Worm (Caenorhabditis elegans) whole organism, L1 larva: ENCODE measurements around the gene ard-1.

Experiments
- C16A3.4 ChIP-seq: fragments of 150-350 bp; optimal IDR thresholded peaks from 2 replicates; lab custom pipeline; 2014; ENCODE audit warnings: missing biosample characterization, missing genetic modification characterization
- aha-1 ChIP-seq: fragments of 150-350 bp; optimal IDR thresholded peaks from 2 replicates; lab custom pipeline; 2014; ENCODE audit warnings: missing biosample characterization, missing genetic modification characterization
- alr-1 ChIP-seq: fragments of 200-800 bp; sonication (Bioruptor generic); optimal IDR thresholded peaks from 2 replicates; lab custom pipeline; 2018; ENCODE audit warnings: borderline replicate concordance, mild to moderate bottlenecking, missing genetic modification characterization, missing compliant biosample characterization
- aly-2 ChIP-seq: fragments of 150-350 bp; optimal IDR thresholded peaks from 2 replicates; lab custom pipeline; 2014; ENCODE audit warnings: missing biosample characterization, missing genetic modification characterization
- ceh-8 ChIP-seq: fragments of 200-800 bp; sonication (Bioruptor generic); optimal IDR thresholded peaks from 2 replicates; lab custom pipeline; 2018; ENCODE audit warnings: mild to moderate bottlenecking, missing genetic modification characterization, moderate library complexity, missing compliant biosample characterization
- ceh-82 ChIP-seq, 3 experiments: fragments of 150-350 bp in 1 of 3; sonication (generic microtip) in 2 of 3; optimal IDR thresholded peaks; 2 replicates each; lab custom pipeline; 2014 to 2017; ENCODE audit warnings: missing biosample characterization in 3 of 3, missing genetic modification characterization in 3 of 3
- ceh-88 ChIP-seq: fragments of 200-800 bp; sonication (Bioruptor generic); IDR thresholded peaks from 2 replicates; pipeline ENCODE4 v1.3.6; 2022; ENCODE audit warnings: missing genetic modification characterization, missing compliant biosample characterization
- ces-1 ChIP-seq: fragments of 150-350 bp; optimal IDR thresholded peaks from 2 replicates; lab custom pipeline; 2014; ENCODE audit warnings: missing biosample characterization, missing genetic modification reagents, missing genetic modification characterization
- dsc-1 ChIP-seq: sonication (generic microtip); optimal IDR thresholded peaks from 2 replicates; lab custom pipeline; 2016; ENCODE audit warnings: mild to moderate bottlenecking, missing genetic modification characterization, missing compliant biosample characterization
- efl-1 ChIP-seq, 4 experiments: fragments of 150-350 bp; optimal IDR thresholded peaks in 3 of 4; peaks in 1 of 4; 1 replicate in 1 of 4; 2 replicates in 3 of 4; lab custom pipeline; 2014; ENCODE audit warnings: missing biosample characterization in 2 of 4, missing genetic modification characterization in 2 of 4, missing genetic modification reagents in 2 of 4
- egl-13 ChIP-seq: sonication (generic microtip); optimal IDR thresholded peaks from 2 replicates; lab custom pipeline; 2016; ENCODE audit warnings: missing genotype, missing genetic modification reagents, missing genetic modification characterization, missing compliant biosample characterization
- egl-27 ChIP-seq, 2 experiments: fragments of 150-350 bp in 1 of 2; sonication (generic microtip); optimal IDR thresholded peaks; 3 replicates each; lab custom pipeline; 2017 to 2018; ENCODE audit warnings: missing biosample characterization in 2 of 2, missing genetic modification characterization in 2 of 2, missing genetic modification reagents in 2 of 2
- elt-2 ChIP-seq: sonication (generic microtip); optimal IDR thresholded peaks from 2 replicates; lab custom pipeline; 2016; ENCODE audit warnings: missing genetic modification characterization, mild to moderate bottlenecking, inconsistent platforms, missing compliant biosample characterization, missing genetic modification reagents
- fkh-8 ChIP-seq: sonication (generic microtip); optimal IDR thresholded peaks from 2 replicates; lab custom pipeline; 2016; ENCODE audit warnings: mild to moderate bottlenecking, missing genetic modification characterization, missing compliant biosample characterization
- fos-1 ChIP-seq: fragments of 150-350 bp; optimal IDR thresholded peaks from 2 replicates; lab custom pipeline; 2014; ENCODE audit warnings: missing biosample characterization, missing genetic modification characterization
- hlh-17 ChIP-seq: fragments of 200-800 bp; sonication (Bioruptor generic); optimal IDR thresholded peaks from 2 replicates; lab custom pipeline; 2018; ENCODE audit warnings: missing genetic modification characterization, mild to moderate bottlenecking, missing compliant biosample characterization, moderate library complexity, borderline replicate concordance
- irx-1 ChIP-seq: sonication (generic microtip); optimal IDR thresholded peaks from 2 replicates; lab custom pipeline; 2016; ENCODE audit warnings: missing genetic modification characterization, missing compliant biosample characterization
- jun-1 ChIP-seq: fragments of 150-350 bp; optimal IDR thresholded peaks from 2 replicates; lab custom pipeline; 2014; ENCODE audit warnings: missing biosample characterization, missing genetic modification reagents, missing genetic modification characterization
- lin-13 ChIP-seq: fragments of 150-350 bp; optimal IDR thresholded peaks from 2 replicates; lab custom pipeline; 2014; ENCODE audit warnings: missing biosample characterization, missing genetic modification reagents, missing genetic modification characterization
- lin-39 ChIP-seq: fragments of 150-350 bp; optimal IDR thresholded peaks from 2 replicates; lab custom pipeline; 2014; ENCODE audit warnings: missing biosample characterization, missing genetic modification reagents, missing genetic modification characterization
- lir-3 ChIP-seq: sonication (generic microtip); optimal IDR thresholded peaks from 2 replicates; lab custom pipeline; 2016; ENCODE audit warnings: mild to moderate bottlenecking, missing genetic modification characterization, moderate library complexity, missing compliant biosample characterization; ENCODE audit not compliant: poor library complexity
- mef-2 ChIP-seq: fragments of 150-350 bp; optimal IDR thresholded peaks from 2 replicates; lab custom pipeline; 2014; ENCODE audit warnings: missing biosample characterization, missing genetic modification characterization
- mep-1 ChIP-seq: fragments of 150-350 bp; optimal IDR thresholded peaks from 2 replicates; lab custom pipeline; 2014; ENCODE audit warnings: missing biosample characterization, missing genetic modification characterization
- nhr-11 ChIP-seq: fragments of 150-350 bp; optimal IDR thresholded peaks from 2 replicates; lab custom pipeline; 2014; ENCODE audit warnings: missing biosample characterization, missing genetic modification characterization
- nhr-12 ChIP-seq: sonication (generic microtip); optimal IDR thresholded peaks from 2 replicates; lab custom pipeline; 2017; ENCODE audit warnings: missing biosample characterization, missing genetic modification characterization
- nhr-19 ChIP-seq: fragments of 200-800 bp; sonication (Bioruptor generic); conservative IDR thresholded peaks from 2 replicates; pipeline ENCODE4 v1.3.6; 2022; ENCODE audit warnings: missing genetic modification characterization, missing compliant biosample characterization
- nhr-28 ChIP-seq: fragments of 150-350 bp; optimal IDR thresholded peaks from 2 replicates; lab custom pipeline; 2014; ENCODE audit warnings: missing biosample characterization, missing genetic modification characterization
- nhr-47 ChIP-seq: sonication (generic microtip); optimal IDR thresholded peaks from 2 replicates; lab custom pipeline; 2016; ENCODE audit warnings: mild to moderate bottlenecking, missing genetic modification characterization, moderate library complexity, missing compliant biosample characterization
- nhr-71 ChIP-seq: sonication (generic microtip); optimal IDR thresholded peaks from 2 replicates; lab custom pipeline; 2016; ENCODE audit warnings: mild to moderate bottlenecking, missing genetic modification characterization, moderate library complexity, missing compliant biosample characterization
- nhr-77 ChIP-seq: fragments of 150-350 bp; optimal IDR thresholded peaks from 2 replicates; lab custom pipeline; 2014; ENCODE audit warnings: missing biosample characterization, missing genetic modification characterization
- nhr-90 ChIP-seq: sonication (generic microtip); optimal IDR thresholded peaks from 2 replicates; lab custom pipeline; 2016; ENCODE audit warnings: mild to moderate bottlenecking, missing genetic modification characterization, missing compliant biosample characterization; ENCODE audit not compliant: poor library complexity
- pag-3 ChIP-seq: sonication (generic microtip); optimal IDR thresholded peaks from 2 replicates; lab custom pipeline; 2017; ENCODE audit warnings: missing genetic modification characterization, mild to moderate bottlenecking, missing compliant biosample characterization, antibody characterized with exemption, borderline replicate concordance; ENCODE audit not compliant: insufficient read depth
- pax-3 ChIP-seq: fragments of 200-800 bp; sonication (Bioruptor generic); optimal IDR thresholded peaks from 2 replicates; lab custom pipeline; 2018; ENCODE audit warnings: mild to moderate bottlenecking, missing genetic modification characterization, moderate library complexity, missing compliant biosample characterization
- pqm-1 ChIP-seq: sonication (generic microtip); optimal IDR thresholded peaks from 3 replicates; lab custom pipeline; 2017; ENCODE audit warnings: missing biosample characterization, missing genetic modification characterization
- snpc-4 ChIP-seq: fragments of 150-350 bp; optimal IDR thresholded peaks from 2 replicates; lab custom pipeline; 2014; ENCODE audit warnings: missing biosample characterization, missing genetic modification characterization
- sox-4 ChIP-seq: sonication (generic microtip); optimal IDR thresholded peaks from 2 replicates; lab custom pipeline; 2016; ENCODE audit warnings: missing genetic modification characterization, missing compliant biosample characterization
- swsn-7 ChIP-seq: sonication (generic microtip); optimal IDR thresholded peaks from 2 replicates; lab custom pipeline; 2016; ENCODE audit warnings: missing genetic modification characterization, missing compliant biosample characterization
- tbx-2 ChIP-seq: sonication (generic microtip); optimal IDR thresholded peaks from 2 replicates; lab custom pipeline; 2016; ENCODE audit warnings: missing genetic modification characterization, missing compliant biosample characterization
- tlp-1 ChIP-seq: fragments of 150-350 bp; optimal IDR thresholded peaks from 2 replicates; lab custom pipeline; 2014; ENCODE audit warnings: missing biosample characterization, missing genetic modification characterization
- unc-130 ChIP-seq: fragments of 150-350 bp; optimal IDR thresholded peaks from 2 replicates; lab custom pipeline; 2017; ENCODE audit warnings: missing biosample characterization, missing genetic modification characterization, inconsistent platforms
- unc-30 ChIP-seq: sonication (generic microtip); optimal IDR thresholded peaks from 2 replicates; lab custom pipeline; 2017; ENCODE audit warnings: missing biosample characterization, missing genetic modification characterization
- unc-62 ChIP-seq: fragments of 150-350 bp; optimal IDR thresholded peaks from 2 replicates; lab custom pipeline; 2014; ENCODE audit warnings: missing biosample characterization, missing genetic modification reagents, missing genetic modification characterization
- vab-15 ChIP-seq: sonication (generic microtip); optimal IDR thresholded peaks from 2 replicates; lab custom pipeline; 2017; ENCODE audit warnings: missing genotype, mild to moderate bottlenecking, missing genetic modification characterization, missing compliant biosample characterization
- xbp-1 ChIP-seq: sonication (generic microtip); optimal IDR thresholded peaks from 2 replicates; lab custom pipeline; 2016; ENCODE audit warnings: missing genetic modification characterization, missing compliant biosample characterization
- zag-1 ChIP-seq: fragments of 150-350 bp; optimal IDR thresholded peaks from 2 replicates; lab custom pipeline; 2014; ENCODE audit warnings: missing biosample characterization, missing genetic modification characterization

The ard-1 gene

DNA sequence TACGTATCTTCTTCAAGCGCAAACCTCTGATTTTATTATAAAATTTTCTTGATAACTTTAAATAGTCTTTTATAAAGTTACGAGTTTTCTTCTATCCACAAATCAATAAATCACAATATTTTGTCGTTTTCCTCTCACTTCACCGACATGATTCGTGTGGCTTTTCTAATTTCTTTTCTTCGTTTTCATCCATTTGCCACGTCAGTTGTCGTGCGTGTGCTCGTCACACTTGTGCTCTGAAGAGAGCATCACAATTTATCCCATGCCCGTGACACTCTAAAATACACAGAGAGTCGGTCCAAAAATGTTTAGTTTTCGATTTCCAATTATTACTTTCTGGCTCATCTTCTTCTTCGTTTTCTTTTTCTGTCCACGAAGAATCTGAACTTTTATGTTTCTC is 19.2 kb upstream of the ard-1 start (continued):
- TF ChIP-seq egl-27 (tag; optimal IDR thresholded peaks at IDR 0.05; lab: Kevin White, UChicago) (no peak), lin-39 (tag; lab: Kevin White, UChicago) (no peak), zag-1 (tag; lab: Kevin White, UChicago) (no peak)

DNA sequence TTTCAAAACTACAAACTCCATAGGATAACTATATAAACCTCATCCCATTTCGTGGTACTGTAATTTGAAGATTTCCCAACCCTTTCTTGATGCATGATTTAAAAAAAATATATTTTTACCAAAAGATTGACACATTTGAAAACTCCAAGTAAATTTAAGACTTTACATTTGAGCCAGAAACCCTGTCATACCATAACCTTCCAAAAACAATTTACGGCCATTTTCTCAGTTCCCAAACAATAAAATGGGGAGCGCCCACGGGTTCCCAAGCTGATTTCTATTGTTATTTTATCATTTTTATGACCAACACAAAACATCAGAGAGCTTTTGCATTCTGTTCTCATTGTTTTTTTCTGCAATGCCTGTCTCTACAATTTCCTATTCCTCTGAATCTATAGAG is 18.4 kb upstream of the ard-1 start, which contains the start of gene clc-9:
clc-9 (plus strand) TSS at position 301 of the 400 bp plus-strand sequence.
- no peak for TF ChIP-seq tbx-2
- TF ChIP-seq lir-3 (tag; lab: Kevin White, UChicago), result no peak
- TF ChIP-seq nhr-71 (tag; lab: Kevin White, UChicago), result no peak
- TF ChIP-seq efl-1 (optimal IDR thresholded peaks at IDR 0.05; lab: Kevin White, UChicago), result no peak
- peak in 1 of 2 experiments; percentile 27 for TF ChIP-seq efl-1 (GFP tag; optimal IDR thresholded peaks at IDR 0.05 in 1 of 2; lab: Kevin White, UChicago)

DNA sequence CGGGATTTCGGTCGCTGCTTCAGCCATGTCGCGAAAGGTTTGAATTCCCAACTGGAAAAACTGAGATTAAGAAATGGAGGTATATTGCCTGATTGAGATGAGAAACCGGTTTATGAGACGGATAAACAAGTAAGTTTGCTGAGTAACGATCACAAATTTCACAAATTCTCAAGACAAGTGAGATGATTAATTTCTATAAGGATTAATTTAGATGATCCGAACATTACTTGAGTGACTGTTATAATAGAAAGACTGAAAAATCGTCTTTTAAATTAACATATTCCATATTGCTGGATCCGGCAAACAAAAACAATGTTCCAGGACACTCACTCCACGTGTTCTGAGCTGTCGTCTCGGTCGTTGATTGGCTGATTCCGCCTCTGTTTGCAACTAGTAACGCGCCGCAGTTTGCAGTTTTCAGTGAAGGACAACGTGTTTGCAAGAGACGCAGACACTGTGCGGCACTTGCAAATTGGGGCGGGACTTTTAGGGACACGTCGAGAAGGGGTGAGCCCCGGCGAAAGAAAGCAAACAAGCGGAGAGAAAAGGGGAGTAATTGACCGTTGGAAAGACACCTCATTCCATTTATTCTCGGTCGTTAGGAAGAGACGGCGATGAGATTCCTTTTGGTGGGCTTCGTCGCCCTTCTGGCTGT is 12.1 kb upstream of the ard-1 start, which contains the start of the genes imp-2 and enpl-1:
imp-2 (minus strand) TSS at position 51 of the 655 bp plus-strand sequence.
enpl-1 (plus strand) TSS at position 462 of the 655 bp plus-strand sequence.
- TF ChIP-seq nhr-12 (tag; lab: Kevin White, UChicago) (no peak), fos-1 (tag; lab: Kevin White, UChicago) (peak; percentile 76), egl-13 (tag; lab: Kevin White, UChicago) (peak; percentile 83), alr-1 (tag; lab: Kevin White, UChicago) (no peak), nhr-47 (tag; lab: Kevin White, UChicago) (peak; percentile 94), lin-13 (peak; percentile 92), lin-39 (tag; lab: Kevin White, UChicago) (peak; percentile 72), unc-130 (tag; lab: Kevin White, UChicago) (peak; percentile 59), nhr-11 (tag; lab: Kevin White, UChicago) (peak; percentile 79), irx-1 (tag; lab: Kevin White, UChicago) (peak; percentile 81), tlp-1 (no peak), swsn-7 (tag; lab: Kevin White, UChicago) (peak; percentile 94), pax-3 (peak; percentile 84), ces-1 (GFP tag; lab: Kevin White, UChicago) (no peak), xbp-1 (tag; lab: Kevin White, UChicago) (peak; percentile 100), mep-1 (tag; lab: Kevin White, UChicago) (peak; percentile 88), ceh-82 (tag; optimal IDR thresholded peaks at IDR 0.05; lab: Kevin White, UChicago) (peak; percentile 77 to 91 (median 88)), pag-3 (tag; lab: Kevin White, UChicago) (no peak), mef-2 (peak; percentile 70), unc-62 (no peak), elt-2 (peak; percentile 72), aha-1 (tag; lab: Kevin White, UChicago) (no peak), lir-3 (tag; lab: Kevin White, UChicago) (peak; percentile 74), nhr-19 (GFP tag; lab: Robert Waterston, UW) (peak; percentile 93), ceh-88 (GFP tag; lab: Robert Waterston, UW) (no peak), aly-2 (tag; lab: Kevin White, UChicago) (peak; percentile 44), nhr-90 (tag; lab: Kevin White, UChicago) (peak; percentile 88), dsc-1 (tag; lab: Kevin White, UChicago) (peak; percentile 85), fkh-8 (tag; lab: Kevin White, UChicago) (peak; percentile 89), ceh-8 (GFP tag; lab: Kevin White, UChicago) (peak; percentile 57), snpc-4 (peak; percentile 60), pqm-1 (no peak), C16A3.4 (tag; lab: Kevin White, UChicago) (peak; percentile 86), nhr-77 (tag; lab: Kevin White, UChicago) (peak; percentile 93), vab-15 (tag; lab: Kevin White, UChicago) (peak; percentile 55), unc-30 (no peak), jun-1 (peak; percentile 86), efl-1 (optimal IDR thresholded peaks at IDR 0.05; lab: Kevin White, UChicago) (peak; percentile 87 to 90), efl-1 (GFP tag; optimal IDR thresholded peaks at IDR 0.05 in 1 of 2; lab: Kevin White, UChicago) (peak; percentile 77 to 98), hlh-17 (no peak), nhr-71 (tag; lab: Kevin White, UChicago) (peak; percentile 97), sox-4 (tag; lab: Kevin White, UChicago) (peak; percentile 41), tbx-2 (peak; percentile 94), nhr-28 (no peak)
